Worm (Caenorhabditis elegans) whole organism, young adult: ENCODE measurements around the gene F08F1.4.

Experiments used
- C17E4.6 ChIP-seq: fragments of 200-800 bp; sonication (Bioruptor generic); IDR thresholded peaks from 2 replicates; pipeline ENCODE4 v1.3.6; 2022; ENCODE audit warnings: missing genetic modification reagents, missing genetic modification characterization, missing compliant biosample characterization
- F49E8.2 ChIP-seq: sonication (generic microtip); optimal IDR thresholded peaks from 3 replicates; lab custom pipeline; 2017; ENCODE audit warnings: missing genetic modification characterization, mild to moderate bottlenecking, missing compliant biosample characterization, antibody characterized with exemption, moderate library complexity; ENCODE audit not compliant: insufficient read depth
- K11D2.4 ChIP-seq: fragments of 200-800 bp; sonication (Bioruptor generic); IDR thresholded peaks from 2 replicates; pipeline ENCODE4 v1.3.6; 2022; ENCODE audit warnings: missing genetic modification reagents, missing genetic modification characterization, missing compliant biosample characterization
- Y56A3A.18 ChIP-seq: fragments of 200-800 bp; sonication (Bioruptor generic); IDR thresholded peaks from 2 replicates; pipeline ENCODE4 v1.3.6; 2022; ENCODE audit warnings: missing genetic modification reagents, missing genetic modification characterization, missing compliant biosample characterization
- Y79H2A.3 ChIP-seq: fragments of 200-800 bp; sonication (Bioruptor generic); conservative IDR thresholded peaks from 2 replicates; pipeline ENCODE4 v1.3.6; 2022; ENCODE audit warnings: missing genetic modification reagents, missing genetic modification characterization, missing compliant biosample characterization
- atf-7 ChIP-seq: sonication (generic microtip); optimal IDR thresholded peaks from 2 replicates; lab custom pipeline; 2017; ENCODE audit warnings: mild to moderate bottlenecking, missing genetic modification characterization, missing compliant biosample characterization
- bed-2 ChIP-seq: fragments of 200-800 bp; sonication (Bioruptor generic); IDR thresholded peaks from 2 replicates; pipeline ENCODE4 v1.3.6; 2022; ENCODE audit warnings: missing genetic modification reagents, missing genetic modification characterization, missing compliant biosample characterization
- ccch-3 ChIP-seq: fragments of 200-800 bp; sonication (Bioruptor generic); optimal IDR thresholded peaks from 2 replicates; lab custom pipeline; 2018; ENCODE audit warnings: mild to moderate bottlenecking, missing genetic modification characterization, missing compliant biosample characterization
- cebp-2 ChIP-seq: fragments of 200-800 bp; sonication (Bioruptor generic); IDR thresholded peaks from 2 replicates; pipeline ENCODE4 v1.3.6; 2022; ENCODE audit warnings: missing genetic modification characterization, missing compliant biosample characterization
- ceh-91 ChIP-seq: fragments of 200-800 bp; sonication (Bioruptor generic); IDR thresholded peaks from 2 replicates; pipeline ENCODE4 v1.3.6; 2022; ENCODE audit warnings: missing genetic modification reagents, missing genetic modification characterization, missing compliant biosample characterization
- dpl-1 ChIP-seq: fragments of 150-350 bp; optimal IDR thresholded peaks from 2 replicates; lab custom pipeline; 2014; ENCODE audit warnings: missing biosample characterization, missing genetic modification reagents, missing genetic modification characterization
- egl-44 ChIP-seq: fragments of 200-800 bp; sonication (Bioruptor generic); IDR thresholded peaks from 2 replicates; pipeline ENCODE4 v1.3.6; 2022; ENCODE audit warnings: missing genetic modification reagents, missing genetic modification characterization, missing compliant biosample characterization
- fkh-3 ChIP-seq: sonication (generic microtip); optimal IDR thresholded peaks from 2 replicates; lab custom pipeline; 2016; ENCODE audit warnings: mild to moderate bottlenecking, missing genetic modification characterization, missing compliant biosample characterization
- gei-17 ChIP-seq: fragments of 200-800 bp; sonication (Bioruptor generic); optimal IDR thresholded peaks from 2 replicates; lab custom pipeline; 2018; ENCODE audit warnings: mild to moderate bottlenecking, missing genetic modification characterization, missing compliant biosample characterization
- him-1 ChIP-seq: sonication (generic microtip); optimal IDR thresholded peaks from 2 replicates; lab custom pipeline; 2016; ENCODE audit warnings: missing genotype, missing genetic modification reagents, missing genetic modification characterization, missing compliant biosample characterization
- hlh-26 ChIP-seq: fragments of 200-800 bp; sonication (Bioruptor generic); conservative IDR thresholded peaks from 2 replicates; pipeline ENCODE4 v1.3.6; 2022; ENCODE audit warnings: missing genetic modification reagents, missing genetic modification characterization, missing compliant biosample characterization
- hmg-1.2 ChIP-seq: fragments of 200-800 bp; sonication (Bioruptor generic); IDR thresholded peaks from 2 replicates; pipeline ENCODE4 v1.3.6; 2022; ENCODE audit warnings: missing genetic modification reagents, missing genetic modification characterization, missing compliant biosample characterization
- lag-1 ChIP-seq: fragments of 200-800 bp; sonication (Bioruptor generic); IDR thresholded peaks from 2 replicates; pipeline ENCODE4 v1.3.6; 2022; ENCODE audit warnings: missing genetic modification reagents, missing genetic modification characterization, missing compliant biosample characterization
- let-526 ChIP-seq: fragments of 200-800 bp; sonication (Bioruptor generic); IDR thresholded peaks from 2 replicates; pipeline ENCODE4 v1.3.6; 2022; ENCODE audit warnings: missing genetic modification reagents, missing genetic modification characterization, missing compliant biosample characterization
- lin-26 ChIP-seq: fragments of 200-800 bp; sonication (Bioruptor generic); IDR thresholded peaks from 2 replicates; pipeline ENCODE4 v1.3.6; 2022; ENCODE audit warnings: missing genetic modification reagents, missing genetic modification characterization, missing compliant biosample characterization
- lin-40 ChIP-seq: sonication (generic microtip); optimal IDR thresholded peaks from 2 replicates; lab custom pipeline; 2016; ENCODE audit warnings: missing genetic modification characterization, mild to moderate bottlenecking, missing compliant biosample characterization, missing genotype, missing genetic modification reagents
- lsl-1 ChIP-seq: fragments of 200-800 bp; sonication (Bioruptor generic); optimal IDR thresholded peaks from 2 replicates; lab custom pipeline; 2018; ENCODE audit warnings: mild to moderate bottlenecking, missing genetic modification characterization, moderate library complexity, missing compliant biosample characterization
- lsy-27 ChIP-seq: sonication (generic microtip); optimal IDR thresholded peaks from 2 replicates; lab custom pipeline; 2017; ENCODE audit warnings: missing genetic modification characterization, mild to moderate bottlenecking, missing compliant biosample characterization, antibody characterized with exemption, missing genotype, borderline replicate concordance; ENCODE audit not compliant: insufficient read depth
- madf-10 ChIP-seq: sonication (generic microtip); optimal IDR thresholded peaks from 2 replicates; lab custom pipeline; 2016; ENCODE audit warnings: mild to moderate bottlenecking, missing genetic modification characterization, missing compliant biosample characterization
- madf-8 ChIP-seq: fragments of 200-800 bp; sonication (Bioruptor generic); conservative IDR thresholded peaks from 2 replicates; pipeline ENCODE4 v1.3.6; 2022; ENCODE audit warnings: missing genetic modification reagents, missing genetic modification characterization, missing compliant biosample characterization
- mcd-1 ChIP-seq: fragments of 200-800 bp; sonication (Bioruptor generic); IDR thresholded peaks from 2 replicates; pipeline ENCODE4 v1.3.6; 2022; ENCODE audit warnings: missing genetic modification reagents, missing genetic modification characterization, missing compliant biosample characterization
- mel-28 ChIP-seq: sonication (generic microtip); optimal IDR thresholded peaks from 2 replicates; lab custom pipeline; 2016; ENCODE audit warnings: borderline replicate concordance, mild to moderate bottlenecking, missing genetic modification characterization, missing compliant biosample characterization
- nfya-2 ChIP-seq: fragments of 200-800 bp; sonication (Bioruptor generic); IDR thresholded peaks from 2 replicates; pipeline ENCODE4 v1.3.6; 2022; ENCODE audit warnings: missing genetic modification reagents, missing genetic modification characterization, missing compliant biosample characterization
- nfyb-1 ChIP-seq: fragments of 200-800 bp; sonication (Bioruptor generic); IDR thresholded peaks from 2 replicates; pipeline ENCODE4 v1.3.6; 2022; ENCODE audit warnings: missing genetic modification reagents, missing genetic modification characterization, missing compliant biosample characterization
- nhr-80 ChIP-seq: sonication (generic microtip); optimal IDR thresholded peaks from 2 replicates; lab custom pipeline; 2016; ENCODE audit warnings: missing genetic modification characterization, missing compliant biosample characterization
- pbrm-1 ChIP-seq: fragments of 200-800 bp; sonication (Bioruptor generic); IDR thresholded peaks from 2 replicates; pipeline ENCODE4 v1.3.6; 2022; ENCODE audit warnings: missing genetic modification reagents, missing genetic modification characterization, missing compliant biosample characterization
- pha-4 ChIP-seq: fragments of 150-350 bp; sonication (generic microtip); optimal IDR thresholded peaks from 2 replicates; lab custom pipeline; 2014; ENCODE audit warnings: missing biosample characterization, missing genetic modification reagents, missing genetic modification characterization
- rec-8 ChIP-seq, 2 experiments: sonication (generic microtip); optimal IDR thresholded peaks; 2 replicates each; lab custom pipeline; 2016; ENCODE audit warnings: mild to moderate bottlenecking in 2 of 2, missing genetic modification characterization in 2 of 2, missing genetic modification reagents in 2 of 2, missing genotype in 2 of 2, missing biosample characterization in 1 of 2, missing compliant biosample characterization in 1 of 2, moderate library complexity in 1 of 2
- snpc-1.1 ChIP-seq: sonication (generic microtip); optimal IDR thresholded peaks from 2 replicates; lab custom pipeline; 2017; ENCODE audit warnings: missing genetic modification characterization, mild to moderate bottlenecking, missing compliant biosample characterization, antibody characterized with exemption, moderate library complexity, missing genotype, missing genetic modification reagents; ENCODE audit not compliant: insufficient read depth
- snpc-1.3 ChIP-seq: sonication (generic microtip); optimal IDR thresholded peaks from 2 replicates; lab custom pipeline; 2017; ENCODE audit warnings: missing genetic modification characterization, mild to moderate bottlenecking, missing compliant biosample characterization, antibody characterized with exemption, moderate library complexity, missing genotype, missing genetic modification reagents; ENCODE audit not compliant: insufficient read depth
- snpc-4 ChIP-seq, 5 experiments: fragments of 150-350 bp in 1 of 5; sonication (generic microtip) in 4 of 5; optimal IDR thresholded peaks; 2 replicates each; lab custom pipeline; 2014 to 2018; ENCODE audit warnings: missing genetic modification characterization in 5 of 5, missing biosample characterization in 3 of 5, antibody characterized with exemption in 2 of 5, mild to moderate bottlenecking in 2 of 5, missing compliant biosample characterization in 2 of 5, missing genotype in 2 of 5, moderate library complexity in 2 of 5, missing genetic modification reagents in 1 of 5
- tbp1 ChIP-seq: fragments of 200-800 bp; sonication (Bioruptor generic); optimal IDR thresholded peaks from 2 replicates; lab custom pipeline; 2018; ENCODE audit warnings: mild to moderate bottlenecking, missing genetic modification characterization, missing compliant biosample characterization
- ztf-22 ChIP-seq: fragments of 200-800 bp; sonication (Bioruptor generic); optimal IDR thresholded peaks from 2 replicates; lab custom pipeline; 2018; ENCODE audit warnings: mild to moderate bottlenecking, missing genetic modification characterization, moderate library complexity, missing compliant biosample characterization

The F08F1.4 gene

DNA sequence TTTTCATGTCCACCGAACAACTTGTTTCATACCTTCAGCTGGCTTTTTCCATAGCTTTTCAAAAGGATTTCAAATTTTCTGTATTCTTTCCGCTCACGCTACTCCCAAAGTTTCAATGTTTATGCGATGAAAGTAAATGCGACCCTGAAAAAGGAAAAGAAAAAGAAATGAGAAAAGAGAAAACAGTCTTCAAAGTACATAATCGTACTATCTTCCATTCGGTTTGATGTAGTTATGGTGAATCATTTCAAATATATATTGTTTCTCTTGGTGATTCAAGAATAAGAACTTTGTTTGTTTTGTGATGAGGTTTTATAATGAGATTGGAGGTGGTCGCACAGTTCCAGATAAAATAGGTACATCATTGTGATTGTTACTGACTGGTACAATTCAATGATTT is 25.5 kb downstream of the F08F1.4 start:
- no peak for TF ChIP-seq nfyb-1 (GFP tag; lab: Robert Waterston, UW)
- no peak for TF ChIP-seq snpc-1.1 (tag; lab: Kevin White, UChicago)
- TF ChIP-seq snpc-4 (GFP tag; optimal IDR thresholded peaks at IDR 0.05; lab: Kevin White, UChicago), result no peak
- TF ChIP-seq snpc-4 (tag; optimal IDR thresholded peaks at IDR 0.05; lab: Kevin White, UChicago), result no peak
- TF ChIP-seq hmg-1.2 (GFP tag; lab: Robert Waterston, UW), result no peak
- no peak for TF ChIP-seq hlh-26 (GFP tag; lab: Robert Waterston, UW)
- TF ChIP-seq gei-17 (GFP tag; lab: Kevin White, UChicago), result no peak
- TF ChIP-seq him-1, result no peak
- no peak for TF ChIP-seq mel-28 (tag; lab: Kevin White, UChicago)
- TF ChIP-seq lin-26, result no peak
- TF ChIP-seq lin-40 (tag; lab: Kevin White, UChicago), result no peak
- no peak for TF ChIP-seq Y79H2A.3 (GFP tag; lab: Robert Waterston, UW)
- TF ChIP-seq tbp1, result no peak
- TF ChIP-seq dpl-1 (GFP tag; lab: Kevin White, UChicago), result no peak
- no peak for TF ChIP-seq Y56A3A.18 (GFP tag; lab: Robert Waterston, UW)
- no peak for TF ChIP-seq rec-8 (tag; optimal IDR thresholded peaks at IDR 0.05; lab: Kevin White, UChicago)
- TF ChIP-seq mcd-1, result no peak
- no peak for TF ChIP-seq lag-1 (GFP tag; lab: Robert Waterston, UW)
- no peak for TF ChIP-seq pbrm-1
- no peak for TF ChIP-seq ceh-91 (GFP tag; lab: Robert Waterston, UW)
- TF ChIP-seq bed-2 (GFP tag; lab: Robert Waterston, UW), result no peak

DNA sequence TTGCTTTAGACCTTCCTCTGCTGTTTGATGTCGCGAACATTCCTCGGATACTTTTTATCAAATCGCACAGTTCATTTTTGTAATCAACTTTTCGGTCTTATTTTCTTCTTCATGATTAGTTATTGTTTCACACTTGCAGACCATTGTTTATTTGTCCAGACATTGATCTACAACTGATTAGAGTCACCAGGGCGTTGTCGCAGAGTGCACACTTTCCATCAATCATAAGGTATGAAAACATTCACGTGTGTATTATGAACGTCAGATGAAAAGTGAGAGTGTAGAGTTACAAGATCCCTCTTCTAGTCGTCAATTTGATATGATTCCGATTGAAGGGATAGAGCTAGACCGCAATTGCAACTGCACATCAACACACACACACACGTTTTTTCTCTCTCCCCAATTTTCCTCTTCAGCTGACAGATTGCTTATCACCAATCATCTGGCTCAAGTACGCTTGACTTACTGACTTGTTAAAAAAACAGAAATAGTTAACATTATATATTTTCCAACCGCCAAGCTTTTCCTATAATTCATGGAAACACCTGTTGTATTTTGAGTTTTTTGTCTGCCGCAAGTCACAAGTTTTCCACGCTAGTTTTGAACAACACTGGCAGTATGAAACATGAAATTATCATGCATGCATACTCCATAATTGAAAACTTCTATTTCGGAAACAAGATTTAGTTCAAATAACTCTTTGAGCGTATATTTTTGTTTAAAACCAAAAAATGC is 26.9 kb downstream of the F08F1.4 start:
- TF ChIP-seq K11D2.4 (GFP tag; lab: Robert Waterston, UW) (no peak), ccch-3 (GFP tag; lab: Kevin White, UChicago) (no peak), madf-8 (no peak), ztf-22 (GFP tag; lab: Kevin White, UChicago) (no peak), egl-44 (no peak), lsl-1 (GFP tag; lab: Kevin White, UChicago) (no peak), snpc-1.3 (tag; lab: Kevin White, UChicago) (no peak), pha-4 (no peak), lsy-27 (tag; lab: Kevin White, UChicago) (no peak), let-526 (GFP tag; lab: Robert Waterston, UW) (no peak), nfya-2 (no peak), cebp-2 (no peak), F49E8.2 (tag; lab: Kevin White, UChicago) (no peak), nhr-80 (tag; lab: Kevin White, UChicago) (peak; percentile 70), fkh-3 (tag; lab: Kevin White, UChicago) (no peak), pbrm-1 (no peak), C17E4.6 (GFP tag; lab: Robert Waterston, UW) (no peak), atf-7 (tag; lab: Kevin White, UChicago) (peak; percentile 22), nfyb-1 (GFP tag; lab: Robert Waterston, UW) (no peak), madf-10 (peak; percentile 20)
- TF ChIP-seq, all 124 proteins: peak for 3
